Fruit fly (Drosophila melanogaster) whole organism, adult: ENCODE data around the gene CG31792.
A peak's percentile ranks its signal among the peaks of the same experiment; 100 is the strongest.

Experiments used
- CG11617 ChIP-seq: fragments of 200-800 bp; sonication (Bioruptor generic); optimal IDR thresholded peaks from 2 replicates; lab custom pipeline; 2017; ENCODE audit warnings: mild to moderate bottlenecking, missing biosample characterization, missing genetic modification reagents, missing genetic modification characterization
- CG12768 ChIP-seq: fragments of 200-800 bp; sonication (Bioruptor generic); optimal IDR thresholded peaks from 2 replicates; lab custom pipeline; 2017; ENCODE audit warnings: missing biosample characterization, missing genetic modification characterization, mild to moderate bottlenecking, moderate library complexity, missing genetic modification reagents
- CG14711 ChIP-seq: fragments of 200-800 bp; sonication (Bioruptor generic); optimal IDR thresholded peaks from 2 replicates; lab custom pipeline; 2018; ENCODE audit warnings: missing biosample characterization, mild to moderate bottlenecking, missing genetic modification characterization, moderate library complexity
- CG1620 ChIP-seq: fragments of 200-800 bp; sonication (Bioruptor generic); optimal IDR thresholded peaks from 2 replicates; lab custom pipeline; 2016; ENCODE audit warnings: missing biosample characterization, missing genetic modification characterization
- CG33017 ChIP-seq: fragments of 200-800 bp; sonication (Bioruptor generic); optimal IDR thresholded peaks from 2 replicates; lab custom pipeline; 2018; ENCODE audit warnings: missing biosample characterization, mild to moderate bottlenecking, missing genetic modification characterization, moderate library complexity
- CG5204 ChIP-seq: fragments of 200-800 bp; sonication (Bioruptor generic); optimal IDR thresholded peaks from 2 replicates; lab custom pipeline; 2016; ENCODE audit warnings: missing biosample characterization, missing genetic modification characterization
- CG7045 ChIP-seq: fragments of 200-800 bp; sonication (Bioruptor generic); optimal IDR thresholded peaks from 2 replicates; lab custom pipeline; 2017; ENCODE audit warnings: missing biosample characterization, mild to moderate bottlenecking, missing genetic modification characterization
- CG7101 ChIP-seq: fragments of 200-800 bp; sonication (Bioruptor generic); optimal IDR thresholded peaks from 2 replicates; lab custom pipeline; 2018; ENCODE audit warnings: missing biosample characterization, mild to moderate bottlenecking, missing genetic modification characterization, moderate library complexity
- Clk ChIP-seq: fragments of 200-800 bp; sonication (Bioruptor generic); optimal IDR thresholded peaks from 2 replicates; lab custom pipeline; 2017; ENCODE audit warnings: missing biosample characterization, missing genetic modification characterization
- Crg-1 ChIP-seq: fragments of 200-800 bp; sonication (Bioruptor generic); optimal IDR thresholded peaks from 2 replicates; lab custom pipeline; 2016; ENCODE audit warnings: missing biosample characterization, missing genetic modification characterization
- Hr96 ChIP-seq: fragments of 200-800 bp; sonication (Bioruptor generic); optimal IDR thresholded peaks from 2 replicates; lab custom pipeline; 2016; ENCODE audit warnings: missing biosample characterization, missing genetic modification characterization
- Mnt ChIP-seq: fragments of 200-800 bp; sonication (Bioruptor generic); optimal IDR thresholded peaks from 2 replicates; lab custom pipeline; 2016; ENCODE audit warnings: missing biosample characterization, mild to moderate bottlenecking, missing genetic modification characterization
- bab1 ChIP-seq: fragments of 200-800 bp; sonication (Bioruptor generic); optimal IDR thresholded peaks from 3 replicates; lab custom pipeline; 2019; ENCODE audit warnings: missing biosample characterization, mild to moderate bottlenecking, missing genetic modification characterization, moderate library complexity
- cic ChIP-seq: fragments of 200-800 bp; sonication (Bioruptor generic); optimal IDR thresholded peaks from 2 replicates; lab custom pipeline; 2017; ENCODE audit warnings: missing biosample characterization, mild to moderate bottlenecking, missing genetic modification characterization, moderate library complexity
- cnc ChIP-seq, 2 experiments: fragments of >200 bp; optimal IDR thresholded peaks; 2 replicates each; lab custom pipeline; 2017
- kay ChIP-seq: fragments of 200-800 bp; sonication (Bioruptor generic); peaks from one replicate; lab custom pipeline; 2016; ENCODE audit warnings: missing biosample characterization, missing genetic modification characterization, borderline replicate concordance
- ovo ChIP-seq: fragments of 200-800 bp; sonication (Bioruptor generic); optimal IDR thresholded peaks from 2 replicates; lab custom pipeline; 2016; ENCODE audit warnings: missing biosample characterization, missing genetic modification characterization
- pad ChIP-seq: fragments of 200-800 bp; sonication (Bioruptor generic); optimal IDR thresholded peaks from 3 replicates; lab custom pipeline; 2017; ENCODE audit warnings: missing biosample characterization, missing genetic modification characterization, mild to moderate bottlenecking, moderate library complexity, missing genetic modification reagents
- tj ChIP-seq: fragments of 200-800 bp; sonication (Bioruptor generic); optimal IDR thresholded peaks from 3 replicates; lab custom pipeline; 2017; ENCODE audit warnings: missing biosample characterization, mild to moderate bottlenecking, missing genetic modification characterization, moderate library complexity
- toe ChIP-seq: fragments of 200-800 bp; sonication (Bioruptor generic); optimal IDR thresholded peaks from 2 replicates; lab custom pipeline; 2016; ENCODE audit warnings: missing biosample characterization, missing genetic modification characterization

The CG31792 gene

dm6 chr2L:19022221-19022516 lies 24.9 kb downstream of the CG31792 start, which contains the start of gene CG15172:
Gene CG15172 (plus strand): TSS chr2L:19022417.
- TF ChIP-seq CG14711: no peak
- no peak for TF ChIP-seq CG7101 (tag; lab: Kevin White, UChicago)
- no peak for TF ChIP-seq CG12768 (GFP tag; lab: Kevin White, UChicago)
- TF ChIP-seq kay: no peak
- TF ChIP-seq Hr96 (GFP tag; lab: Kevin White, UChicago): no peak
- no peak for TF ChIP-seq cic (GFP tag; lab: Kevin White, UChicago)
- no peak for TF ChIP-seq pad (GFP tag; lab: Kevin White, UChicago)
- no peak for TF ChIP-seq CG5204
- no peak for TF ChIP-seq CG11617 (GFP tag; lab: Kevin White, UChicago)
- no peak for TF ChIP-seq bab1 (GFP tag; lab: Kevin White, UChicago)
- no peak for TF ChIP-seq CG1620 (GFP tag; lab: Kevin White, UChicago)
- TF ChIP-seq Mnt: no peak
- TF ChIP-seq ovo (GFP tag; lab: Kevin White, UChicago): no peak
- TF ChIP-seq CG33017 (tag; lab: Kevin White, UChicago): no peak
- no peak for TF ChIP-seq toe
- TF ChIP-seq CG7045 (GFP tag; lab: Kevin White, UChicago): no peak
- TF ChIP-seq Clk (GFP tag; lab: Kevin White, UChicago): no peak

- no peak for TF ChIP-seq bab1 (GFP tag; lab: Kevin White, UChicago)
- no peak for TF ChIP-seq CG1620 (GFP tag; lab: Kevin White, UChicago)
- TF ChIP-seq Clk (GFP tag; lab: Kevin White, UChicago): no peak
- TF ChIP-seq ovo (GFP tag; lab: Kevin White, UChicago): no peak
- peak; percentile 43 for TF ChIP-seq CG5204
- TF ChIP-seq CG7101 (tag; lab: Kevin White, UChicago): peak; percentile 8
- peak; percentile 13 for TF ChIP-seq CG11617 (GFP tag; lab: Kevin White, UChicago)
- TF ChIP-seq CG7045 (GFP tag; lab: Kevin White, UChicago): peak; percentile 8
- peak; percentile 10 for TF ChIP-seq tj (GFP tag; lab: Kevin White, UChicago)
- no peak for TF ChIP-seq cic (GFP tag; lab: Kevin White, UChicago)
- no peak for TF ChIP-seq CG14711
- TF ChIP-seq Crg-1 (GFP tag; lab: Kevin White, UChicago): no peak
Measured at dm6 chr2L:19023972-19024743, 26.9 kb downstream of the CG31792 start.

dm6 chr2L:19024744-19025059 lies 27.5 kb downstream of the CG31792 start:
- TF ChIP-seq ovo (GFP tag; lab: Kevin White, UChicago): no peak
- no peak for TF ChIP-seq cic (GFP tag; lab: Kevin White, UChicago)
- TF ChIP-seq CG1620 (GFP tag; lab: Kevin White, UChicago): no peak
- no peak for TF ChIP-seq CG12768 (GFP tag; lab: Kevin White, UChicago)
- no peak for TF ChIP-seq Mnt
- TF ChIP-seq CG5204: no peak
- no peak for TF ChIP-seq Crg-1 (GFP tag; lab: Kevin White, UChicago)
- no peak for TF ChIP-seq CG33017 (tag; lab: Kevin White, UChicago)
- no peak for TF ChIP-seq Clk (GFP tag; lab: Kevin White, UChicago)

- TF ChIP-seq toe (peak; percentile 10), CG7101 (tag; lab: Kevin White, UChicago) (peak; percentile 21), cnc (optimal IDR thresholded peaks at IDR 0.05; lab: Kevin White, UChicago) (no peak), CG7045 (GFP tag; lab: Kevin White, UChicago) (peak; percentile 11), CG33017 (tag; lab: Kevin White, UChicago) (peak; percentile 32)
Measured at dm6 chr2L:19026491-19027197, 29.4 kb downstream of the CG31792 start.

dm6 chr2L:19027246-19027886 lies 30.1 kb downstream of the CG31792 start, which contains the start of gene Sidpn:
Gene Sidpn (plus strand): TSS chr2L:19027710.
- TF ChIP-seq CG7101 (tag; lab: Kevin White, UChicago) (no peak), cic (GFP tag; lab: Kevin White, UChicago) (peak; percentile 9), pad (GFP tag; lab: Kevin White, UChicago) (no peak)

dm6 chr2L:19033288-19033687 lies 36.0 kb downstream of the CG31792 start, which contains the start of gene hook:
Gene hook (minus strand): TSS chr2L:19033498.
- no peak for TF ChIP-seq cic (GFP tag; lab: Kevin White, UChicago)
- TF ChIP-seq CG12768 (GFP tag; lab: Kevin White, UChicago): no peak
- TF ChIP-seq bab1 (GFP tag; lab: Kevin White, UChicago): peak; percentile 19
- TF ChIP-seq tj (GFP tag; lab: Kevin White, UChicago): no peak
- no peak for TF ChIP-seq CG1620 (GFP tag; lab: Kevin White, UChicago)
- TF ChIP-seq Mnt: peak; percentile 25
- TF ChIP-seq CG7045 (GFP tag; lab: Kevin White, UChicago): no peak
- no peak for TF ChIP-seq Crg-1 (GFP tag; lab: Kevin White, UChicago)
- no peak for TF ChIP-seq cnc (optimal IDR thresholded peaks at IDR 0.05; lab: Kevin White, UChicago)
- no peak for TF ChIP-seq ovo (GFP tag; lab: Kevin White, UChicago)
